Worm (Caenorhabditis elegans): Measurements from ENCODE around the gene C16A11.10.

The C16A11.10 gene

DNA sequence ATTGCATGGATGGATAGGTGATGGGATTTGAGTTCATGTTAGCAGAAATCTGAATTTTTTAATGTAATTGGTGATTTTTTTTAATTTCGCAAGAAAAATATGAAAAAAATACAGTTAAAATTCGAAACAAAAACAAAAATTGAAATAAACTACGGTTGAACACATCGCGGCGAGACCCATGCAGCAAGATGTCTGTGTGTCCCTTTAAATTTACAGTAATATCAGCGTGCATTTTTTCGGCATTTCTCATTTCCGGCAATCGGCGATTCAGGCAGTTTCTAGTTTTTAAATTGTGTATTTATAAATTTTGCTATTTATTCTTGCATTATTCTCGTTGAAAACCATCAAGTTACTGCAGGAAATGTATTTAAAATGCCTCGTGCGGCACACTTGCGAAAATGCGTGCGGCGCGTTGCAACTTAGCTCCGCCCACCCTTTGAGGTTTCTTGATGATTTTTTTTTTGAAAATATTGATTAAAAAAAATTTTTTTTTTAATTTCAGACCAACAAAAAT lies 6.6 kb downstream of the C16A11.10 start, which contains the start of the genes fbxc-44 and C16A11.2:
TSS of gene fbxc-44 (minus strand) at position 51 of the 514 bp plus-strand sequence.
TSS of gene C16A11.2 (plus strand) at position 503 of the 514 bp plus-strand sequence.
- TF ChIP-seq hmg-4 (GFP tag; optimal IDR thresholded peaks at IDR 0.05): peak; percentile 63
- TF ChIP-seq hmbx-1 (tag; optimal IDR thresholded peaks at IDR 0.05): peak; percentile 11
- TF ChIP-seq pes-1 (GFP tag; IDR thresholded peaks at IDR 0.05): peak; percentile 88
- TF ChIP-seq F13C5.2 (tag; optimal IDR thresholded peaks at IDR 0.05): peak; percentile 84
- peak; percentile 76 for TF ChIP-seq scrt-1 (GFP tag; IDR thresholded peaks at IDR 0.05)
- peak; percentile 48 for TF ChIP-seq ceh-13 (GFP tag; optimal IDR thresholded peaks at IDR 0.05)
- TF ChIP-seq tbx-37 (GFP tag; conservative IDR thresholded peaks at IDR 0.05): peak; percentile 74
- no peak for TF ChIP-seq ets-7 (tag; optimal IDR thresholded peaks at IDR 0.05)
- TF ChIP-seq ama-1 (optimal IDR thresholded peaks at IDR 0.05): no peak
- peak; percentile 77 for TF ChIP-seq ceh-36 (tag; optimal IDR thresholded peaks at IDR 0.05)
- TF ChIP-seq flt-1 (GFP tag; IDR thresholded peaks at IDR 0.05): peak; percentile 68
- TF ChIP-seq B0310.2 (tag; optimal IDR thresholded peaks at IDR 0.05): peak; percentile 17
- TF ChIP-seq aly-1 (tag; optimal IDR thresholded peaks at IDR 0.05): peak; percentile 51
- TF ChIP-seq hnd-1 (tag; optimal IDR thresholded peaks at IDR 0.05): peak; percentile 58
- 0 out of 2 replicates have a peak, but pooled peaks have one; percentile 42 for TF ChIP-seq sea-1 (GFP tag; conservative IDR thresholded peaks at IDR 0.05)
- peak; percentile 79 for TF ChIP-seq tbx-11 (GFP tag; IDR thresholded peaks at IDR 0.05)
- peak; percentile 15 for TF ChIP-seq tra-4 (tag; optimal IDR thresholded peaks at IDR 0.05)

ce11 chrII:4238963-4239362 lies 7.8 kb downstream of the C16A11.10 start:
- TF ChIP-seq ama-1 (optimal IDR thresholded peaks at IDR 0.05) (no peak), ceh-36 (tag; optimal IDR thresholded peaks at IDR 0.05) (no peak), tbx-11 (GFP tag; IDR thresholded peaks at IDR 0.05) (no peak), tbx-37 (GFP tag; conservative IDR thresholded peaks at IDR 0.05) (no peak), hmbx-1 (tag; optimal IDR thresholded peaks at IDR 0.05) (no peak), scrt-1 (GFP tag; IDR thresholded peaks at IDR 0.05) (no peak), F13C5.2 (tag; optimal IDR thresholded peaks at IDR 0.05) (no peak), tra-4 (tag; optimal IDR thresholded peaks at IDR 0.05) (no peak), flt-1 (GFP tag; IDR thresholded peaks at IDR 0.05) (no peak), B0310.2 (tag; optimal IDR thresholded peaks at IDR 0.05) (no peak), hnd-1 (tag; optimal IDR thresholded peaks at IDR 0.05) (no peak), aly-1 (tag; optimal IDR thresholded peaks at IDR 0.05) (no peak), hmg-4 (GFP tag; optimal IDR thresholded peaks at IDR 0.05) (no peak), pes-1 (GFP tag; IDR thresholded peaks at IDR 0.05) (no peak), ceh-13 (GFP tag; optimal IDR thresholded peaks at IDR 0.05) (no peak), sea-1 (GFP tag; conservative IDR thresholded peaks at IDR 0.05) (no peak), ets-7 (tag; optimal IDR thresholded peaks at IDR 0.05) (no peak)

ce11 chrII:4244959-4245358 lies 13.8 kb downstream of the C16A11.10 start:
- no peak for TF ChIP-seq tbx-37 (GFP tag; conservative IDR thresholded peaks at IDR 0.05)
- TF ChIP-seq ets-7 (tag; optimal IDR thresholded peaks at IDR 0.05): no peak
- TF ChIP-seq ama-1 (optimal IDR thresholded peaks at IDR 0.05): no peak
- TF ChIP-seq hmbx-1 (tag; optimal IDR thresholded peaks at IDR 0.05): no peak
- no peak for TF ChIP-seq pes-1 (GFP tag; IDR thresholded peaks at IDR 0.05)
- TF ChIP-seq F13C5.2 (tag; optimal IDR thresholded peaks at IDR 0.05): no peak
- no peak for TF ChIP-seq tra-4 (tag; optimal IDR thresholded peaks at IDR 0.05)
- TF ChIP-seq tbx-11 (GFP tag; IDR thresholded peaks at IDR 0.05): no peak
- TF ChIP-seq ceh-36 (tag; optimal IDR thresholded peaks at IDR 0.05): no peak
- no peak for TF ChIP-seq B0310.2 (tag; optimal IDR thresholded peaks at IDR 0.05)
- no peak for TF ChIP-seq hnd-1 (tag; optimal IDR thresholded peaks at IDR 0.05)
- no peak for TF ChIP-seq sea-1 (GFP tag; conservative IDR thresholded peaks at IDR 0.05)
- no peak for TF ChIP-seq ceh-13 (GFP tag; optimal IDR thresholded peaks at IDR 0.05)
- no peak for TF ChIP-seq aly-1 (tag; optimal IDR thresholded peaks at IDR 0.05)
- no peak for TF ChIP-seq hmg-4 (GFP tag; optimal IDR thresholded peaks at IDR 0.05)
- TF ChIP-seq flt-1 (GFP tag; IDR thresholded peaks at IDR 0.05): no peak
- no peak for TF ChIP-seq scrt-1 (GFP tag; IDR thresholded peaks at IDR 0.05)

DNA sequence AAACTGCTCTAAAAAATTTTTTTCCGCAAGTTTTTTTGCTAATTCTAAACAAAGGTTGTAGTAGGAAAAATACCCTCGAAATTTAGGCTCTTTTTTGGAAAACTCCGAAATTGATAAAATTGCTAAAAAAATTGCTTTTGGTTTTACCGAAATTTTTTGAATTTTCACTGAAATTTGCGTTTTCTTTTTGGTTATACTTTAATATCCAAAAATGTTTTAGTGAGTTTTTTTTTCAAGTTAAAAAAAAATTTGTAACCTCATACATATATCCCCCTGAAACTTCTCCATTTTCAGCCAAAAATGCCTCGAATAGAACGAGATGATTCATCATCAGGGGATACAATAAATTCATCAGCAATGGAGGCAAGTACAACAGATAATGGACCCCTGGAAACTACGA lies 15.7 kb downstream of the C16A11.10 start, which contains the start of gene gpa-11:
TSS of gene gpa-11 (plus strand) at position 301 of the 400 bp plus-strand sequence.
- TF ChIP-seq B0310.2 (tag; optimal IDR thresholded peaks at IDR 0.05) (no peak), tra-4 (tag; optimal IDR thresholded peaks at IDR 0.05) (no peak), flt-1 (GFP tag; IDR thresholded peaks at IDR 0.05) (no peak), sea-1 (GFP tag; conservative IDR thresholded peaks at IDR 0.05) (no peak), ets-7 (tag; optimal IDR thresholded peaks at IDR 0.05) (no peak), hmbx-1 (tag; optimal IDR thresholded peaks at IDR 0.05) (no peak), tbx-37 (GFP tag; conservative IDR thresholded peaks at IDR 0.05) (no peak), ama-1 (optimal IDR thresholded peaks at IDR 0.05) (no peak), scrt-1 (GFP tag; IDR thresholded peaks at IDR 0.05) (no peak), aly-1 (tag; optimal IDR thresholded peaks at IDR 0.05) (no peak), ceh-13 (GFP tag; optimal IDR thresholded peaks at IDR 0.05) (no peak), pes-1 (GFP tag; IDR thresholded peaks at IDR 0.05) (no peak), hnd-1 (tag; optimal IDR thresholded peaks at IDR 0.05) (no peak), F13C5.2 (tag; optimal IDR thresholded peaks at IDR 0.05) (no peak), ceh-36 (tag; optimal IDR thresholded peaks at IDR 0.05) (no peak), hmg-4 (GFP tag; optimal IDR thresholded peaks at IDR 0.05) (no peak), tbx-11 (GFP tag; IDR thresholded peaks at IDR 0.05) (no peak)

ce11 chrII:4256541-4257001 lies 25.4 kb downstream of the C16A11.10 start, which contains the start of gene C16A11.7:
TSS of gene C16A11.7 (minus strand) at chrII:4256951.
- no peak for TF ChIP-seq pes-1 (GFP tag; IDR thresholded peaks at IDR 0.05)
- no peak for TF ChIP-seq hmbx-1 (tag; optimal IDR thresholded peaks at IDR 0.05)
- no peak for TF ChIP-seq F13C5.2 (tag; optimal IDR thresholded peaks at IDR 0.05)
- no peak for TF ChIP-seq tra-4 (tag; optimal IDR thresholded peaks at IDR 0.05)
- TF ChIP-seq ceh-13 (GFP tag; optimal IDR thresholded peaks at IDR 0.05): no peak

ce11 chrII:4258683-4259082 lies 27.5 kb downstream of the C16A11.10 start, which contains the start of gene clec-135:
TSS of gene clec-135 (minus strand) at chrII:4258783.
- TF ChIP-seq hmbx-1 (tag; optimal IDR thresholded peaks at IDR 0.05) (no peak), ceh-13 (GFP tag; optimal IDR thresholded peaks at IDR 0.05) (no peak), flt-1 (GFP tag; IDR thresholded peaks at IDR 0.05) (no peak)

- TF ChIP-seq tbx-37 (GFP tag; conservative IDR thresholded peaks at IDR 0.05) (no peak), hnd-1 (tag; optimal IDR thresholded peaks at IDR 0.05) (no peak), aly-1 (tag; optimal IDR thresholded peaks at IDR 0.05) (no peak), ceh-36 (tag; optimal IDR thresholded peaks at IDR 0.05) (no peak)
These were observed 36.5 kb downstream of the C16A11.10 start for ce11 chrII:4267711-4268110.

Data from whole organism, early embryonic.